Worm (Caenorhabditis elegans) whole organism, young adult: ENCODE measurements around the gene hlh-11.

Experiments used
- C17E4.6 ChIP-seq: fragments of 200-800 bp; sonication (Bioruptor generic); IDR thresholded peaks from 2 replicates; pipeline ENCODE4 v1.3.6; 2022; ENCODE audit warnings: missing genetic modification reagents, missing genetic modification characterization, missing compliant biosample characterization
- F33H1.4 ChIP-seq: fragments of 200-800 bp; sonication (Bioruptor generic); IDR thresholded peaks from 2 replicates; pipeline ENCODE4 v1.3.6; 2022; ENCODE audit warnings: missing genetic modification reagents, missing genetic modification characterization, missing compliant biosample characterization
- F57C9.4 ChIP-seq: sonication (generic microtip); optimal IDR thresholded peaks from 2 replicates; lab custom pipeline; 2017; ENCODE audit warnings: mild to moderate bottlenecking, missing genetic modification characterization, missing compliant biosample characterization
- atf-7 ChIP-seq: sonication (generic microtip); optimal IDR thresholded peaks from 2 replicates; lab custom pipeline; 2017; ENCODE audit warnings: mild to moderate bottlenecking, missing genetic modification characterization, missing compliant biosample characterization
- ccch-3 ChIP-seq: fragments of 200-800 bp; sonication (Bioruptor generic); optimal IDR thresholded peaks from 2 replicates; lab custom pipeline; 2018; ENCODE audit warnings: mild to moderate bottlenecking, missing genetic modification characterization, missing compliant biosample characterization
- cebp-1 ChIP-seq, 2 experiments: fragments of 200-800 bp in 1 of 2; sonication (Bioruptor generic) in 1 of 2; sonication (generic microtip) in 1 of 2; IDR thresholded peaks in 1 of 2; optimal IDR thresholded peaks in 1 of 2; 2 replicates each; pipeline versions ENCODE4 v1.3.6 to Lab custom; 2017 to 2022; ENCODE audit warnings: missing compliant biosample characterization in 2 of 2, missing genetic modification characterization in 2 of 2, mild to moderate bottlenecking in 1 of 2, missing genetic modification reagents in 1 of 2, moderate library complexity in 1 of 2
- dpl-1 ChIP-seq: fragments of 150-350 bp; optimal IDR thresholded peaks from 2 replicates; lab custom pipeline; 2014; ENCODE audit warnings: missing biosample characterization, missing genetic modification reagents, missing genetic modification characterization
- hlh-12 ChIP-seq: sonication (generic microtip); optimal IDR thresholded peaks from 2 replicates; lab custom pipeline; 2016; ENCODE audit warnings: missing genetic modification characterization, missing compliant biosample characterization
- hlh-26 ChIP-seq: fragments of 200-800 bp; sonication (Bioruptor generic); conservative IDR thresholded peaks from 2 replicates; pipeline ENCODE4 v1.3.6; 2022; ENCODE audit warnings: missing genetic modification reagents, missing genetic modification characterization, missing compliant biosample characterization
- hmg-1.2 ChIP-seq: fragments of 200-800 bp; sonication (Bioruptor generic); IDR thresholded peaks from 2 replicates; pipeline ENCODE4 v1.3.6; 2022; ENCODE audit warnings: missing genetic modification reagents, missing genetic modification characterization, missing compliant biosample characterization
- mel-28 ChIP-seq: sonication (generic microtip); optimal IDR thresholded peaks from 2 replicates; lab custom pipeline; 2016; ENCODE audit warnings: borderline replicate concordance, mild to moderate bottlenecking, missing genetic modification characterization, missing compliant biosample characterization
- nhr-80 ChIP-seq: sonication (generic microtip); optimal IDR thresholded peaks from 2 replicates; lab custom pipeline; 2016; ENCODE audit warnings: missing genetic modification characterization, missing compliant biosample characterization
- pha-4 ChIP-seq: fragments of 150-350 bp; sonication (generic microtip); optimal IDR thresholded peaks from 2 replicates; lab custom pipeline; 2014; ENCODE audit warnings: missing biosample characterization, missing genetic modification reagents, missing genetic modification characterization
- zfh-2 ChIP-seq: fragments of 200-800 bp; sonication (Bioruptor generic); conservative IDR thresholded peaks from 2 replicates; pipeline ENCODE4 v1.3.6; 2022; ENCODE audit warnings: missing genetic modification reagents, missing genetic modification characterization, missing compliant biosample characterization
- ztf-22 ChIP-seq: fragments of 200-800 bp; sonication (Bioruptor generic); optimal IDR thresholded peaks from 2 replicates; lab custom pipeline; 2018; ENCODE audit warnings: mild to moderate bottlenecking, missing genetic modification characterization, moderate library complexity, missing compliant biosample characterization
- ztf-6 ChIP-seq: fragments of 200-800 bp; sonication (Bioruptor generic); IDR thresholded peaks from 2 replicates; pipeline ENCODE4 v1.3.6; 2022; ENCODE audit warnings: missing genetic modification reagents, missing genetic modification characterization, missing compliant biosample characterization

Gene hlh-11

ce11 chrIII:9667591-9668265, 48.2 kb downstream of the hlh-11 start, which contains the start of gene C07A9.9 (continued):
- no peak for TF ChIP-seq hlh-12 (tag; lab: Kevin White, UChicago)
- no peak for TF ChIP-seq F33H1.4 (GFP tag; lab: Robert Waterston, UW)
- peak; percentile 99 for TF ChIP-seq zfh-2 (GFP tag; lab: Robert Waterston, UW)
- TF ChIP-seq atf-7 (tag; lab: Kevin White, UChicago): no peak
- no peak for TF ChIP-seq ztf-22 (GFP tag; lab: Kevin White, UChicago)
- no peak for TF ChIP-seq F57C9.4 (tag; lab: Kevin White, UChicago)
- peak; percentile 32; the same call in 1 of the 2 replicates for TF ChIP-seq hmg-1.2 (GFP tag; lab: Robert Waterston, UW)
- TF ChIP-seq pha-4 (tag; lab: Kevin White, UChicago): no peak
- no peak for TF ChIP-seq C17E4.6 (GFP tag; lab: Robert Waterston, UW)
- no peak for TF ChIP-seq mel-28 (tag; lab: Kevin White, UChicago)
- TF ChIP-seq, all 124 proteins: peak for 23

ce11 chrIII:9669546-9669945, 50.0 kb downstream of the hlh-11 start:
- no peak for TF ChIP-seq nhr-80 (tag; lab: Kevin White, UChicago)
- no peak for TF ChIP-seq ztf-6 (GFP tag; lab: Robert Waterston, UW)
- TF ChIP-seq cebp-1 (GFP tag; IDR thresholded peaks at IDR 0.05; lab: Robert Waterston, UW): no peak
- TF ChIP-seq cebp-1 (tag; optimal IDR thresholded peaks at IDR 0.05; lab: Kevin White, UChicago): no peak
- TF ChIP-seq F57C9.4 (tag; lab: Kevin White, UChicago): no peak
- no peak for TF ChIP-seq ccch-3 (GFP tag; lab: Kevin White, UChicago)
- TF ChIP-seq dpl-1 (GFP tag; lab: Kevin White, UChicago): no peak
- no peak for TF ChIP-seq hlh-26 (GFP tag; lab: Robert Waterston, UW)
